Fruit fly (Drosophila melanogaster) whole organism, pupa: Measurements from ENCODE around the gene Syt12.

Source experiments
- CG12605 ChIP-seq: fragments of 200-800 bp; sonication (Bioruptor generic); IDR thresholded peaks from 2 replicates; pipeline ENCODE4 v1.3.6; 2022; ENCODE audit warnings: missing biosample characterization, missing genetic modification characterization
- CG13204 ChIP-seq: fragments of 200-800 bp; sonication (Bioruptor generic); optimal IDR thresholded peaks from 2 replicates; lab custom pipeline; 2018; ENCODE audit warnings: missing biosample characterization, mild to moderate bottlenecking, missing genetic modification characterization, moderate library complexity
- CG14655 ChIP-seq: fragments of 200-800 bp; sonication (Bioruptor generic); optimal IDR thresholded peaks from 3 replicates; lab custom pipeline; 2017; ENCODE audit warnings: mild to moderate bottlenecking, missing biosample characterization, missing genetic modification reagents, missing genetic modification characterization
- CG4496 ChIP-seq: fragments of 200-800 bp; sonication (Bioruptor generic); IDR thresholded peaks from 3 replicates; pipeline ENCODE4 v1.3.6; 2022; ENCODE audit warnings: missing biosample characterization, missing genetic modification characterization
- CG8159 ChIP-seq: fragments of 200-800 bp; sonication (Bioruptor generic); optimal IDR thresholded peaks from 3 replicates; lab custom pipeline; 2018; ENCODE audit warnings: missing biosample characterization, mild to moderate bottlenecking, missing genetic modification characterization, moderate library complexity
- D1 ChIP-seq: fragments of 200-800 bp; sonication (Bioruptor generic); optimal IDR thresholded peaks from 2 replicates; lab custom pipeline; 2018; ENCODE audit warnings: missing biosample characterization, mild to moderate bottlenecking, missing genetic modification characterization, moderate library complexity
- Ets98B ChIP-seq: fragments of 200-800 bp; sonication (Bioruptor generic); IDR thresholded peaks from 2 replicates; pipeline ENCODE4 v1.3.6; 2022; ENCODE audit warnings: missing biosample characterization, missing genetic modification characterization
- Pif1B ChIP-seq: fragments of 200-800 bp; sonication (Bioruptor generic); optimal IDR thresholded peaks from 3 replicates; lab custom pipeline; 2016; ENCODE audit warnings: missing biosample characterization, missing genetic modification characterization
- Snoo ChIP-seq: fragments of 200-800 bp; sonication (Bioruptor generic); optimal IDR thresholded peaks from 3 replicates; lab custom pipeline; 2017; ENCODE audit warnings: missing biosample characterization, mild to moderate bottlenecking, missing genetic modification characterization, inconsistent platforms
- fd96Ca ChIP-seq: fragments of 200-800 bp; sonication (Bioruptor generic); IDR thresholded peaks from 3 replicates; pipeline ENCODE4 v1.3.6; 2022; ENCODE audit warnings: missing biosample characterization, missing genetic modification characterization
- gl ChIP-seq: fragments of 200-800 bp; sonication (Bioruptor generic); optimal IDR thresholded peaks from 2 replicates; lab custom pipeline; 2018; ENCODE audit warnings: missing biosample characterization, mild to moderate bottlenecking, missing genetic modification characterization
- rn ChIP-seq: fragments of 200-800 bp; sonication (Bioruptor generic); IDR thresholded peaks from 2 replicates; pipeline ENCODE4 v1.3.6; 2022; ENCODE audit warnings: missing biosample characterization, missing genetic modification characterization

dm6 chrX:13406293-13406692, 47.2 kb downstream of the Syt12 start:
- no peak for TF ChIP-seq Snoo
- TF ChIP-seq gl (tag; lab: Kevin White, UChicago): peak; percentile 54
- peak; percentile 40 for TF ChIP-seq CG13204 (GFP tag; lab: Kevin White, UChicago)
- TF ChIP-seq Ets98B (GFP tag; lab: Robert Waterston, UW): peak; percentile 18; the same call in 1 of the 2 replicates
- no peak for TF ChIP-seq Pif1B (GFP tag; lab: Kevin White, UChicago)
- TF ChIP-seq CG8159 (tag; lab: Kevin White, UChicago): no peak
- TF ChIP-seq fd96Ca (GFP tag; lab: Robert Waterston, UW): 0 out of 3 replicates have a peak, but pooled peaks have one; percentile 47
- no peak for TF ChIP-seq rn (GFP tag; lab: Robert Waterston, UW)
- TF ChIP-seq D1: no peak
- peak; percentile 53 for TF ChIP-seq CG14655 (GFP tag; lab: Kevin White, UChicago)
- TF ChIP-seq CG4496 (GFP tag; lab: Robert Waterston, UW): peak; percentile 54; the same call in 2 of the 3 replicates
- TF ChIP-seq CG12605: peak; percentile 41
